Worm (Caenorhabditis elegans) whole organism, young adult: Measurements from ENCODE around the gene hpo-12.

Experiments used
- B0019.2 ChIP-seq: fragments of 200-800 bp; sonication (Bioruptor generic); conservative IDR thresholded peaks from 2 replicates; pipeline ENCODE4 v1.3.6; 2022; ENCODE audit warnings: missing genetic modification reagents, missing genetic modification characterization, missing compliant biosample characterization
- B0261.1 ChIP-seq: sonication (generic microtip); optimal IDR thresholded peaks from 2 replicates; lab custom pipeline; 2016; ENCODE audit warnings: mild to moderate bottlenecking, missing genetic modification characterization, moderate library complexity, missing compliant biosample characterization
- C06A6.2 ChIP-seq: fragments of 200-800 bp; sonication (Bioruptor generic); conservative IDR thresholded peaks from 2 replicates; pipeline ENCODE4 v1.3.6; 2022; ENCODE audit warnings: missing genetic modification characterization, missing compliant biosample characterization
- F23B12.7 ChIP-seq: sonication (generic microtip); optimal IDR thresholded peaks from 2 replicates; lab custom pipeline; 2017; ENCODE audit warnings: missing genetic modification characterization, mild to moderate bottlenecking, missing compliant biosample characterization, antibody characterized with exemption, moderate library complexity; ENCODE audit not compliant: insufficient read depth
- K12H6.12 ChIP-seq: fragments of 200-800 bp; sonication (Bioruptor generic); optimal IDR thresholded peaks from 2 replicates; lab custom pipeline; 2018; ENCODE audit warnings: mild to moderate bottlenecking, missing genetic modification characterization, missing compliant biosample characterization
- Y79H2A.3 ChIP-seq: fragments of 200-800 bp; sonication (Bioruptor generic); conservative IDR thresholded peaks from 2 replicates; pipeline ENCODE4 v1.3.6; 2022; ENCODE audit warnings: missing genetic modification reagents, missing genetic modification characterization, missing compliant biosample characterization
- ama-1 ChIP-seq, 3 experiments: fragments of 150-350 bp in 1 of 3; sonication (generic microtip) in 2 of 3; optimal IDR thresholded peaks; 2 replicates each; lab custom pipeline; 2014 to 2018; ENCODE audit warnings: missing biosample characterization in 2 of 3, missing genetic modification characterization in 2 of 3, missing genetic modification reagents in 2 of 3
- athp-1 ChIP-seq: sonication (generic microtip); optimal IDR thresholded peaks from 2 replicates; lab custom pipeline; 2017; ENCODE audit warnings: mild to moderate bottlenecking, missing genetic modification characterization, missing compliant biosample characterization
- attf-3 ChIP-seq: fragments of 200-800 bp; sonication (Bioruptor generic); conservative IDR thresholded peaks from 2 replicates; pipeline ENCODE4 v1.3.6; 2022; ENCODE audit warnings: missing genetic modification reagents, missing genetic modification characterization, missing compliant biosample characterization
- attf-5 ChIP-seq: fragments of 200-800 bp; sonication (Bioruptor generic); optimal IDR thresholded peaks from 2 replicates; lab custom pipeline; 2018; ENCODE audit warnings: mild to moderate bottlenecking, missing genetic modification characterization, missing compliant biosample characterization
- bed-2 ChIP-seq: fragments of 200-800 bp; sonication (Bioruptor generic); IDR thresholded peaks from 2 replicates; pipeline ENCODE4 v1.3.6; 2022; ENCODE audit warnings: missing genetic modification reagents, missing genetic modification characterization, missing compliant biosample characterization
- cebp-1 ChIP-seq, 2 experiments: fragments of 200-800 bp in 1 of 2; sonication (Bioruptor generic) in 1 of 2; sonication (generic microtip) in 1 of 2; IDR thresholded peaks in 1 of 2; optimal IDR thresholded peaks in 1 of 2; 2 replicates each; pipeline versions ENCODE4 v1.3.6 to Lab custom; 2017 to 2022; ENCODE audit warnings: missing compliant biosample characterization in 2 of 2, missing genetic modification characterization in 2 of 2, mild to moderate bottlenecking in 1 of 2, missing genetic modification reagents in 1 of 2, moderate library complexity in 1 of 2
- cebp-2 ChIP-seq: fragments of 200-800 bp; sonication (Bioruptor generic); IDR thresholded peaks from 2 replicates; pipeline ENCODE4 v1.3.6; 2022; ENCODE audit warnings: missing genetic modification characterization, missing compliant biosample characterization
- ceh-58 ChIP-seq: fragments of 200-800 bp; sonication (Bioruptor generic); IDR thresholded peaks from 2 replicates; pipeline ENCODE4 v1.3.6; 2022; ENCODE audit warnings: missing genetic modification characterization, missing compliant biosample characterization
- chd-7 ChIP-seq: sonication (generic microtip); optimal IDR thresholded peaks from 2 replicates; lab custom pipeline; 2016; ENCODE audit warnings: mild to moderate bottlenecking, missing genetic modification characterization, moderate library complexity, missing compliant biosample characterization
- dpl-1 ChIP-seq: fragments of 150-350 bp; optimal IDR thresholded peaks from 2 replicates; lab custom pipeline; 2014; ENCODE audit warnings: missing biosample characterization, missing genetic modification reagents, missing genetic modification characterization
- efl-1 ChIP-seq: fragments of 150-350 bp; optimal IDR thresholded peaks from 2 replicates; lab custom pipeline; 2014; ENCODE audit warnings: missing biosample characterization, missing genetic modification reagents, missing genetic modification characterization
- ets-4 ChIP-seq: fragments of 200-800 bp; sonication (Bioruptor generic); optimal IDR thresholded peaks from 2 replicates; lab custom pipeline; 2018; ENCODE audit warnings: mild to moderate bottlenecking, missing genetic modification characterization, missing compliant biosample characterization
- lsl-1 ChIP-seq: fragments of 200-800 bp; sonication (Bioruptor generic); optimal IDR thresholded peaks from 2 replicates; lab custom pipeline; 2018; ENCODE audit warnings: mild to moderate bottlenecking, missing genetic modification characterization, moderate library complexity, missing compliant biosample characterization
- madf-6 ChIP-seq: fragments of 200-800 bp; sonication (Bioruptor generic); IDR thresholded peaks from 2 replicates; pipeline ENCODE4 v1.3.6; 2022; ENCODE audit warnings: missing genetic modification reagents, missing genetic modification characterization, missing compliant biosample characterization
- mxl-1 ChIP-seq: sonication (generic microtip); optimal IDR thresholded peaks from 2 replicates; lab custom pipeline; 2016; ENCODE audit warnings: missing genetic modification characterization, missing compliant biosample characterization
- nfya-2 ChIP-seq: fragments of 200-800 bp; sonication (Bioruptor generic); IDR thresholded peaks from 2 replicates; pipeline ENCODE4 v1.3.6; 2022; ENCODE audit warnings: missing genetic modification reagents, missing genetic modification characterization, missing compliant biosample characterization
- nfyb-1 ChIP-seq: fragments of 200-800 bp; sonication (Bioruptor generic); IDR thresholded peaks from 2 replicates; pipeline ENCODE4 v1.3.6; 2022; ENCODE audit warnings: missing genetic modification reagents, missing genetic modification characterization, missing compliant biosample characterization
- nhr-90 ChIP-seq: sonication (generic microtip); optimal IDR thresholded peaks from 2 replicates; lab custom pipeline; 2016; ENCODE audit warnings: missing genotype, mild to moderate bottlenecking, missing genetic modification characterization, missing compliant biosample characterization
- sdz-38 ChIP-seq: sonication (generic microtip); optimal IDR thresholded peaks from 2 replicates; lab custom pipeline; 2016; ENCODE audit warnings: missing genotype, missing genetic modification characterization, missing compliant biosample characterization
- snpc-1.1 ChIP-seq: sonication (generic microtip); optimal IDR thresholded peaks from 2 replicates; lab custom pipeline; 2017; ENCODE audit warnings: missing genetic modification characterization, mild to moderate bottlenecking, missing compliant biosample characterization, antibody characterized with exemption, moderate library complexity, missing genotype, missing genetic modification reagents; ENCODE audit not compliant: insufficient read depth
- snpc-4 ChIP-seq, 5 experiments: fragments of 150-350 bp in 1 of 5; sonication (generic microtip) in 4 of 5; optimal IDR thresholded peaks; 2 replicates each; lab custom pipeline; 2014 to 2018; ENCODE audit warnings: missing genetic modification characterization in 5 of 5, missing biosample characterization in 3 of 5, antibody characterized with exemption in 2 of 5, mild to moderate bottlenecking in 2 of 5, missing compliant biosample characterization in 2 of 5, missing genotype in 2 of 5, moderate library complexity in 2 of 5, missing genetic modification reagents in 1 of 5
- somi-1 ChIP-seq: fragments of 200-800 bp; sonication (Bioruptor generic); optimal IDR thresholded peaks from 2 replicates; lab custom pipeline; 2018; ENCODE audit warnings: mild to moderate bottlenecking, missing genetic modification characterization, missing compliant biosample characterization
- sptf-2 ChIP-seq: fragments of 200-800 bp; sonication (Bioruptor generic); optimal IDR thresholded peaks from 2 replicates; lab custom pipeline; 2018; ENCODE audit warnings: mild to moderate bottlenecking, missing genetic modification characterization, missing compliant biosample characterization
- tlf-1 ChIP-seq: fragments of 200-800 bp; sonication (Bioruptor generic); optimal IDR thresholded peaks from 2 replicates; lab custom pipeline; 2018; ENCODE audit warnings: mild to moderate bottlenecking, missing genetic modification characterization, missing compliant biosample characterization
- zfh-2 ChIP-seq: fragments of 200-800 bp; sonication (Bioruptor generic); conservative IDR thresholded peaks from 2 replicates; pipeline ENCODE4 v1.3.6; 2022; ENCODE audit warnings: missing genetic modification reagents, missing genetic modification characterization, missing compliant biosample characterization
- ztf-25 ChIP-seq: fragments of 200-800 bp; sonication (Bioruptor generic); IDR thresholded peaks from 2 replicates; pipeline ENCODE4 v1.3.6; 2022; ENCODE audit warnings: missing genetic modification reagents, missing genetic modification characterization, missing compliant biosample characterization
- ztf-3 ChIP-seq: fragments of 200-800 bp; sonication (Bioruptor generic); optimal IDR thresholded peaks from 2 replicates; lab custom pipeline; 2018; ENCODE audit warnings: mild to moderate bottlenecking, missing genetic modification characterization, missing compliant biosample characterization

Gene hpo-12

DNA sequence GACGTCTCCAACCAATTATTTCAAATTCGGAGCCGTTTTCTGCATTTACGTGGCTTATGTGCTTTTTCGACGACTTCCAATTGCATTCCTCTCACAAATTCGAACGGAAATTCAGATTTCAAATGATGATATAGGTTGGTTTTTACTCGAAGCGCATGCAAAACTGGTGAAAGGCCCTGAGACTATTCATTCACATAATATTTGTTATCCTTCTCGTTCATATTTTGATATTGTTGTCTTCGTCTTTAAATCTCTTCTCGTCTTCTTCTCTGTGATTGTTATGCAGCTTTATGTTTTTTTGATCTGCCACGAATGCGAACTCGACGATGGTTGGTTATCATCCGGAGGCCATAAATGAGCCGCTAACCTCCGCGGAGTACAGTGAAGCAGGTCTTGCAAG, at the start of gene hpo-12:
TSS of gene hpo-12 (plus strand) at position 301 of the 400 bp plus-strand sequence.
- TF ChIP-seq dpl-1 (GFP tag; lab: Kevin White, UChicago): no peak

DNA sequence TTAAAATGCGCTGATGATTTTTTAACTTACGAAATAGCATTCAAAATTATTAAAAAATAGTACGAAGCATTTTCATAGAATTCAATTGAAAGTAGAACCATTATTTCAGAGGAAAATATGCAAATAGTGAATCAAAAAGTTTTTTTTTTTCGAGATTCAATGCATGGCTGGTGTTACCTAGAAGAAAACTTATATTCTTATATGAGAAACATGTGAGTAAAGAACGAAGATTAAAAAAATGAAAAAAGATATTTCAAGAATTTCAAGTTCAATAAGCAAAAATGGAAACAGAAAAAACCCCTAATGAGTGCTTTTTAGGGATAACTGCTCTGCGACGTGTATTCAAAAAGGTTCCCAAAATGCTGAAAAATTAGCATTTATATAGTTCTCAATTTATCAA, 47.0 kb upstream of the hpo-12 start, which contains the start of gene sre-16:
TSS of gene sre-16 (minus strand) at position 101 of the 400 bp plus-strand sequence.
- TF ChIP-seq cebp-1 (GFP tag; IDR thresholded peaks at IDR 0.05; lab: Robert Waterston, UW) (no peak), cebp-1 (tag; optimal IDR thresholded peaks at IDR 0.05; lab: Kevin White, UChicago) (no peak), nfyb-1 (GFP tag; lab: Robert Waterston, UW) (no peak), snpc-4 (GFP tag; optimal IDR thresholded peaks at IDR 0.05; lab: Kevin White, UChicago) (no peak), snpc-4 (tag; optimal IDR thresholded peaks at IDR 0.05; lab: Kevin White, UChicago) (no peak), efl-1 (GFP tag; lab: Kevin White, UChicago) (no peak), nhr-90 (no peak), F23B12.7 (tag; lab: Kevin White, UChicago) (no peak), ets-4 (GFP tag; lab: Kevin White, UChicago) (no peak), tlf-1 (GFP tag; lab: Kevin White, UChicago) (no peak), ama-1 (optimal IDR thresholded peaks at IDR 0.05; lab: Kevin White, UChicago) (no peak), ama-1 (GFP tag; optimal IDR thresholded peaks at IDR 0.05; lab: Kevin White, UChicago) (no peak), snpc-1.1 (tag; lab: Kevin White, UChicago) (no peak), attf-5 (GFP tag; lab: Kevin White, UChicago) (no peak), ztf-25 (no peak), B0019.2 (no peak), ztf-3 (GFP tag; lab: Kevin White, UChicago) (no peak), mxl-1 (no peak), bed-2 (GFP tag; lab: Robert Waterston, UW) (no peak), lsl-1 (GFP tag; lab: Kevin White, UChicago) (no peak), B0261.1 (tag; lab: Kevin White, UChicago) (no peak)

- TF ChIP-seq athp-1 (tag; lab: Kevin White, UChicago): no peak
- TF ChIP-seq somi-1 (GFP tag; lab: Kevin White, UChicago): no peak
- no peak for TF ChIP-seq chd-7 (tag; lab: Kevin White, UChicago)
- TF ChIP-seq nfya-2: no peak
- TF ChIP-seq snpc-4 (GFP tag; optimal IDR thresholded peaks at IDR 0.05; lab: Kevin White, UChicago): no peak
- TF ChIP-seq snpc-4 (tag; optimal IDR thresholded peaks at IDR 0.05; lab: Kevin White, UChicago): no peak
- no peak for TF ChIP-seq cebp-2 (GFP tag; lab: Robert Waterston, UW)
- TF ChIP-seq tlf-1 (GFP tag; lab: Kevin White, UChicago): no peak
- no peak for TF ChIP-seq ama-1 (optimal IDR thresholded peaks at IDR 0.05; lab: Kevin White, UChicago)
- TF ChIP-seq ama-1 (GFP tag; optimal IDR thresholded peaks at IDR 0.05; lab: Kevin White, UChicago): no peak
- no peak for TF ChIP-seq C06A6.2 (GFP tag; lab: Robert Waterston, UW)
- TF ChIP-seq madf-6 (GFP tag; lab: Robert Waterston, UW): no peak
- TF ChIP-seq Y79H2A.3: no peak
- TF ChIP-seq B0261.1 (tag; lab: Kevin White, UChicago): no peak
- TF ChIP-seq ztf-25: no peak
- TF ChIP-seq zfh-2: no peak
- TF ChIP-seq sptf-2 (GFP tag; lab: Kevin White, UChicago): no peak
- TF ChIP-seq attf-3: no peak
- TF ChIP-seq K12H6.12 (tag; lab: Kevin White, UChicago): no peak
- TF ChIP-seq ceh-58 (GFP tag; lab: Robert Waterston, UW): no peak
- no peak for TF ChIP-seq sdz-38 (tag; lab: Kevin White, UChicago)
Measured at ce11 chrIV:12238851-12239250, 44.1 kb upstream of the hpo-12 start, which contains the start of gene sre-19. Gene sre-19, minus strand, starts transcription at chrIV:12238951.
